Fruit fly (Drosophila melanogaster) whole organism, pupa: ENCODE data around the gene mbc.

Experiments
- CG10348 ChIP-seq: fragments of 200-800 bp; sonication (Bioruptor generic); IDR thresholded peaks from 2 replicates; pipeline ENCODE4 v1.3.6; 2022; ENCODE audit warnings: missing biosample characterization, missing genetic modification characterization
- CG14655 ChIP-seq: fragments of 200-800 bp; sonication (Bioruptor generic); optimal IDR thresholded peaks from 3 replicates; lab custom pipeline; 2017; ENCODE audit warnings: mild to moderate bottlenecking, missing biosample characterization, missing genetic modification reagents, missing genetic modification characterization
- CG15710 ChIP-seq: fragments of 200-800 bp; sonication (Bioruptor generic); optimal IDR thresholded peaks from 2 replicates; lab custom pipeline; 2018; ENCODE audit warnings: missing biosample characterization, mild to moderate bottlenecking, missing genetic modification characterization, moderate library complexity
- CG34367 ChIP-seq: fragments of 200-800 bp; sonication (Bioruptor generic); optimal IDR thresholded peaks from 2 replicates; lab custom pipeline; 2018; ENCODE audit warnings: missing biosample characterization, mild to moderate bottlenecking, missing genetic modification characterization
- D1 ChIP-seq: fragments of 200-800 bp; sonication (Bioruptor generic); optimal IDR thresholded peaks from 2 replicates; lab custom pipeline; 2018; ENCODE audit warnings: missing biosample characterization, mild to moderate bottlenecking, missing genetic modification characterization, moderate library complexity
- EcR ChIP-seq: fragments of 200-800 bp; sonication (Bioruptor generic); optimal IDR thresholded peaks from 3 replicates; lab custom pipeline; 2019; ENCODE audit warnings: missing biosample characterization, missing genetic modification characterization, mild to moderate bottlenecking, moderate library complexity, missing genetic modification reagents
- Pif1A ChIP-seq: fragments of 200-800 bp; sonication (Bioruptor generic); optimal IDR thresholded peaks from 3 replicates; lab custom pipeline; 2016; ENCODE audit warnings: missing biosample characterization, missing genetic modification characterization
- Pif1B ChIP-seq: fragments of 200-800 bp; sonication (Bioruptor generic); optimal IDR thresholded peaks from 3 replicates; lab custom pipeline; 2016; ENCODE audit warnings: missing biosample characterization, missing genetic modification characterization
- Snoo ChIP-seq: fragments of 200-800 bp; sonication (Bioruptor generic); optimal IDR thresholded peaks from 3 replicates; lab custom pipeline; 2017; ENCODE audit warnings: missing biosample characterization, mild to moderate bottlenecking, missing genetic modification characterization, inconsistent platforms
- gl ChIP-seq: fragments of 200-800 bp; sonication (Bioruptor generic); optimal IDR thresholded peaks from 2 replicates; lab custom pipeline; 2018; ENCODE audit warnings: missing biosample characterization, mild to moderate bottlenecking, missing genetic modification characterization

- TF ChIP-seq Pif1B (GFP tag; lab: Kevin White, UChicago), result no peak
- no peak for TF ChIP-seq gl (tag; lab: Kevin White, UChicago)
- no peak for TF ChIP-seq CG15710 (tag; lab: Kevin White, UChicago)
- no peak for TF ChIP-seq Pif1A (GFP tag; lab: Kevin White, UChicago)
- TF ChIP-seq D1 (tag; lab: Kevin White, UChicago), result no peak
- TF ChIP-seq CG14655 (GFP tag; lab: Kevin White, UChicago), result no peak
- no peak for TF ChIP-seq EcR (GFP tag; lab: Kevin White, UChicago)
- no peak for TF ChIP-seq CG10348
- no peak for TF ChIP-seq CG34367 (tag; lab: Kevin White, UChicago)
- TF ChIP-seq Snoo (tag; lab: Kevin White, UChicago), result no peak
These were observed 7.8 kb upstream of the mbc start, which contains the start of gene CG10208 for dm6 chr3R:23773610-23774364.
